Worm (Caenorhabditis elegans): Measurements from ENCODE around the gene F26G1.15.
A peak's percentile ranks its signal among the peaks of the same experiment; 100 is the strongest.

F26G1.15 gene

DNA sequence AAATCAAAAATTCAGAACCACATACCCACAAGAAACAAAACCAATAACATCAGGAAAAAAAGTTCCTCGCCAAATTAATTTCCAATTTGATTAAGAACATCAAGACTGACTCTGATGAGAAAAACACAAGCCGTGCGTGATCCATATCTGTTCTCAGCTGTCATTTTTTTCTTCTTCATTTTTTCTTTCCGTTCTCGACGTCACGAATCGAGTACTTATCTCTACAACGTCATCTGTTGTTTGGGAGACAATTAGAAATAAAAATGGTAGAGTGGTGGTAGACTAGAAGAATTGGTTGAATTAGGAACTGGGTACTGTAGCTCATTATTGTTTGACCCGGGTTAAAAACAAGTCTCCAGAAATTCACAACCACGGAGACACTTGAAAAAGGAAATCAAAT is 29.1 kb upstream of the F26G1.15 start:
- TF ChIP-seq ets-4 (tag; optimal IDR thresholded peaks at IDR 0.05), result no peak

DNA sequence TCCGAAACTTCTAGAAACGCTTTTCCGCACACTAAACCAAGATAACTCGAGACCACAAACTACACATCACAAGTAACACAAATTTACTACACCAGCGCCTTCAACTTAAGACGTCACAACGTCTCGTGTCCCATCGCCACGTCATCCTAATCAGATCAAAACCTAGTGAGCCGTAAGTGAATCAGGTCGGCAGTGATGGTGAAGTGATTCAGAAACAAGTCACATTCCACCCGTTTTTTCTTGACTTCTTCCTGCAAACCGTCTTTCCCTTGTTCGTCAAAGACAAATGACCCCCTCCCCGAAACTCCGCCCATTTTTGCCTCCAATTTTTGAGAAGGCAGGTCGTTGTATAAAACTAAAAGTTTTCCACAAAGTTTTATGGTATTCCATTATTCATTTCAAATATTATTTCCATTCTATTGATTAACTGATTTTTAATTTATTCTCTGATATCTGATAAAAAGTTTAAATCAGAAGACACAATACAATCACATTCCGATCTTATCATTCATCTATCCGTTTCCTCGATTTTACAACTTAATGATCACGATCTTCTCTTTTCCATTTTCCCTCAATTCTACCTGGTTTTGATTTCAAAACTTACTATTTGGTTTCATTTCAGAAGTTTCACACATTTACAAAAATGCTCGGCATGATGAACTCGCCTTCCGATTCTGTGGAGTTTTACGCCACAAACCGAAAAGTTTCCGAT is 27.4 kb upstream of the F26G1.15 start, which contains the start of gene F26G1.2:
Gene F26G1.2 (plus strand): TSS at position 508 of the 712 bp plus-strand sequence.
- TF ChIP-seq zip-5 (tag; optimal IDR thresholded peaks at IDR 0.05) (no peak), pros-1 (tag; optimal IDR thresholded peaks at IDR 0.05) (no peak), elt-4 (tag; optimal IDR thresholded peaks at IDR 0.05) (no peak), ama-1 (optimal IDR thresholded peaks at IDR 0.05) (no peak)

DNA sequence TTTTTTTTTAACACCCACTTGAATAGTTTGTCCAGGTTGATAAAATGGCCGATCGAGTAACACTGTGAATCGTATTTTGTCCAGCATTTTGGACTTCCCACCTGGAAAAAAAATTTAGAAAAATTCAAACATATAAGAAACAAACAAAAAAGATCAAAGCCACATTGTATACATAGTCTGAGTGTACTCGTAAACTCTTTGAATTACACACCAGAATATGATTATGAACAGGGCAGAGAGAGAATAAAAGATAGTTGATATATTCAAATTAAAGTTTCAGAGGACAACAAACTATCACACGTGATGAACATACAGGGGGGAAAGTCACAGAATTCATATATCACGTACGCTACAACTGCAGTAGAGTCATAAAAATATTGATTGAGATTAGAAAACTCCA is 23.8 kb upstream of the F26G1.15 start, which contains the start of gene ttm-2:
Gene ttm-2 (minus strand): TSS at position 101 of the 400 bp plus-strand sequence.
- TF ChIP-seq K09A11.1 (tag; optimal IDR thresholded peaks at IDR 0.05; ENCODE audit: insufficient read depth) (no peak), ttx-3 (tag; optimal IDR thresholded peaks at IDR 0.05) (no peak)

DNA sequence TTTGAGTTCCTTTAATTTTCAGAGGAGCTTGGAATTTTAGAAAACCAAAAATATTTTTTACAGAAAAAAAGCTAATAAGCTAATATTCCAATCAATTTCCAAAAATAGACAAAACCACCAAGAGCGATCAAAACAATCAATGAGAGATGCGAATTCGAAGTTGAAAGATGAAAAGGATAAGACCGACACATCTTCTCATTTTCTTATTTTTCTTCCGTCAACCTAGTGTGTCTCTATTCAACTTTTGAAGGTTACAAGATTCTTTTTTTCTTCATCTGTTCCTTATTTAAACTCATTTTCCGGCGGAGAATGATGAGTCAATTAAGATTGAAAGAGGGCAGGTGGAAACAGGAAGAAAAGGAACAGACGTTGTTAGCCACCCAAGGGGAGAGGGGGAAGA is 22.5 kb upstream of the F26G1.15 start:
- TF ChIP-seq fkh-6 (tag; optimal IDR thresholded peaks at IDR 0.05), result no peak
- no peak for TF ChIP-seq pqm-1 (tag; optimal IDR thresholded peaks at IDR 0.05)
- no peak for TF ChIP-seq sox-4 (tag; optimal IDR thresholded peaks at IDR 0.05)
- TF ChIP-seq ceh-48 (tag; optimal IDR thresholded peaks at IDR 0.05), result no peak
- TF ChIP-seq zip-5 (tag; optimal IDR thresholded peaks at IDR 0.05), result no peak
- TF ChIP-seq ets-4 (tag; optimal IDR thresholded peaks at IDR 0.05), result no peak
- TF ChIP-seq madf-2 (tag; optimal IDR thresholded peaks at IDR 0.05), result no peak
- TF ChIP-seq hlh-30 (tag; optimal IDR thresholded peaks at IDR 0.05; ENCODE audit: insufficient read depth), result no peak
- no peak for TF ChIP-seq unc-42 (tag; optimal IDR thresholded peaks at IDR 0.05)
- no peak for TF ChIP-seq elt-4 (tag; optimal IDR thresholded peaks at IDR 0.05)
- no peak for TF ChIP-seq ceh-6 (GFP tag; optimal IDR thresholded peaks at IDR 0.05)
- no peak for TF ChIP-seq ceh-2 (tag; optimal IDR thresholded peaks at IDR 0.05)

DNA sequence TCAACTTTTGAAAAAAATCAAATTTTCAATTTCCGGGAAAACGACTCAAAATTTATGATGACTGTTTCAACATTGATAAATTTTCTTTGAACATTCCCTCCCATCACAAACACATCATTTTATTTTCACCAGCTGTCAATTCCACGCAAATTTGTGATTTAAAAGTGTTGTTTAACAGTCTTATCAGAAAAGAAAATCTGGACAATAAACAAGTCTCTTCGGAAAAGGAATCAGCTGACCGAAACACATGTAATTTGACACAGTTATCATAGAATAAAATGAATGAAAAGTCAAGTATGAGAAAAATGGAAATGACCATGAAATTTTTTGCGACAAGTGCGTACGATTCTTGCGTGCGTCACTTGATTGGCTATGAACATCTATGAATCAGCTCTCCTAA is 21.0 kb upstream of the F26G1.15 start:
- no peak for TF ChIP-seq ceh-45 (GFP tag; IDR thresholded peaks at IDR 0.05)
- TF ChIP-seq ceh-14 (tag; optimal IDR thresholded peaks at IDR 0.05), result no peak
- no peak for TF ChIP-seq K02D7.2 (tag; optimal IDR thresholded peaks at IDR 0.05)
- no peak for TF ChIP-seq ceh-31 (tag; optimal IDR thresholded peaks at IDR 0.05)

DNA sequence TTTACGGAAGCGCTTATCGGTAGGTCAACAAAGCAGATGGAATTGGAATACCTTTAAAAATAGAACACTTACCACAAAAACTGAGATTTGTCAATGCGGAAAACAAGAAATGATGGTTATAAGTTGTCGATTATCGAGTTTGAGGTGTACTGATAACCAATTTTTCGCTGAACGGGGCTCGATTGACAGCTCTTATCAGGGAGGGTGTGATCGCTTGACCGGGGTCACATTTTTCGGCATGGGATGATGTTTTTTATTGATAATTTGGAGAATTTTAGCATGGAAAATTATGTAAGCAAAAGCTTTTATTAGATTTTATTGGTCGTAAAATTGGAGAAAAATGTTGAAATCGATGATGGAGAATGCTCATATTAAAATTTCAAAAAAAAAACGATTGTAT is 20.2 kb upstream of the F26G1.15 start:
- peak; percentile 97 for TF ChIP-seq elt-2 (tag; optimal IDR thresholded peaks at IDR 0.05)
- no peak for TF ChIP-seq odd-2 (tag; optimal IDR thresholded peaks at IDR 0.05)
- TF ChIP-seq T23F11.4 (GFP tag; optimal IDR thresholded peaks at IDR 0.05), result no peak
- no peak for TF ChIP-seq fkh-10 (GFP tag; optimal IDR thresholded peaks at IDR 0.05)
- no peak for TF ChIP-seq rnt-1 (tag; optimal IDR thresholded peaks at IDR 0.05)
- no peak for TF ChIP-seq nfya-1 (tag; optimal IDR thresholded peaks at IDR 0.05)

DNA sequence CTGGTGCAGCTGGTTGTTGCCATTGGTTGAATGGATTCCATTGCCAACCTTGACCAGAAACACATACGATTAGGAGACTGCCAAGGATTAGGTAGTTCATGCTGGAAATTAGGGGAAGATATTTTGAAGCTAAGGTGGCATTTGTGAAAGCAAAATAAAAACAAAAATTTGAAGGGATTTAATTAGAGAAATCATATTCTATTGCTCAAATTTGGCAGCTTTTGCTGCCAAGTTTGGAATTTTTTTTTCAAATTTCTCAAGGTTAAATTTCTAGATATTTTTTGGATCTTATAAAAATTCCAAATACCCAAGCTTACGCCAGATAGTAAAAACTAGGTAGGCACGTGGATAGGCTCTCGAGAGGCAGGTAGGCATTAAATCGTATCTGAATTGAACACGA is 18.8 kb upstream of the F26G1.15 start, which contains the start of gene F26G1.5:
Gene F26G1.5 (minus strand): TSS at position 101 of the 400 bp plus-strand sequence.
- no peak for TF ChIP-seq elt-4 (tag; optimal IDR thresholded peaks at IDR 0.05)
- no peak for TF ChIP-seq rnt-1 (tag; optimal IDR thresholded peaks at IDR 0.05)
- no peak for TF ChIP-seq tbx-2 (tag; optimal IDR thresholded peaks at IDR 0.05)
- no peak for TF ChIP-seq ceh-24 (tag; optimal IDR thresholded peaks at IDR 0.05)
- TF ChIP-seq sdc-2 (tag; optimal IDR thresholded peaks at IDR 0.05), result no peak
- no peak for TF ChIP-seq nhr-11 (tag; optimal IDR thresholded peaks at IDR 0.05)
- TF ChIP-seq mec-3 (tag; optimal IDR thresholded peaks at IDR 0.05; ENCODE audit: borderline replicate concordance), result no peak
